Fruit fly (Drosophila melanogaster) whole organism, prepupa: Measurements from ENCODE around the gene CanA-14F.

Source experiments
- CG10631 ChIP-seq: fragments of 200-800 bp; sonication (Bioruptor generic); optimal IDR thresholded peaks from 2 replicates; lab custom pipeline; 2016; ENCODE audit warnings: missing biosample characterization, missing genetic modification characterization
- CG10669 ChIP-seq: fragments of 200-800 bp; sonication (Bioruptor generic); optimal IDR thresholded peaks from 3 replicates; lab custom pipeline; 2018; ENCODE audit warnings: missing biosample characterization, mild to moderate bottlenecking, missing genetic modification characterization, moderate library complexity
- CG11902 ChIP-seq: fragments of 200-800 bp; sonication (Bioruptor generic); optimal IDR thresholded peaks from 3 replicates; lab custom pipeline; 2016; ENCODE audit warnings: missing biosample characterization, missing genetic modification characterization
- CG31627 ChIP-seq: fragments of 200-800 bp; sonication (Bioruptor generic); optimal IDR thresholded peaks from 3 replicates; lab custom pipeline; 2016; ENCODE audit warnings: missing biosample characterization, missing genetic modification characterization
- CG32006 ChIP-seq: fragments of 200-800 bp; sonication (Bioruptor generic); optimal IDR thresholded peaks from 3 replicates; lab custom pipeline; 2017; ENCODE audit warnings: missing biosample characterization, mild to moderate bottlenecking, missing genetic modification characterization
- CG4318 ChIP-seq: fragments of 200-800 bp; sonication (Bioruptor generic); optimal IDR thresholded peaks from 3 replicates; lab custom pipeline; 2017; ENCODE audit warnings: missing biosample characterization, mild to moderate bottlenecking, missing genetic modification characterization
- CG6276 ChIP-seq: fragments of 200-800 bp; sonication (Bioruptor generic); optimal IDR thresholded peaks from 2 replicates; lab custom pipeline; 2017; ENCODE audit warnings: missing biosample characterization, mild to moderate bottlenecking, missing genetic modification characterization
- CG6792 ChIP-seq: fragments of 200-800 bp; sonication (Bioruptor generic); optimal IDR thresholded peaks from 3 replicates; lab custom pipeline; 2016; ENCODE audit warnings: missing biosample characterization, missing genetic modification characterization
- CG7368 ChIP-seq: fragments of 200-800 bp; sonication (Bioruptor generic); optimal IDR thresholded peaks from 3 replicates; lab custom pipeline; 2016; ENCODE audit warnings: missing biosample characterization, missing genetic modification characterization
- CG8119 ChIP-seq: fragments of 200-800 bp; sonication (Bioruptor generic); IDR thresholded peaks from 3 replicates; pipeline ENCODE4 v1.3.6; 2022; ENCODE audit warnings: missing biosample characterization, missing genetic modification characterization
- CG8632 ChIP-seq: fragments of 200-800 bp; sonication (Bioruptor generic); optimal IDR thresholded peaks from 3 replicates; lab custom pipeline; 2016; ENCODE audit warnings: missing biosample characterization, missing genetic modification characterization
- Eip75B ChIP-seq: fragments of 200-800 bp; sonication (Bioruptor generic); optimal IDR thresholded peaks from 3 replicates; lab custom pipeline; 2016; ENCODE audit warnings: missing biosample characterization, missing genetic modification characterization
- Eip78C ChIP-seq: fragments of 200-800 bp; sonication (Bioruptor generic); peaks from one replicate; lab custom pipeline; 2016; ENCODE audit warnings: missing biosample characterization, missing genetic modification characterization
- Eip93F ChIP-seq: fragments of 200-800 bp; sonication (Bioruptor generic); optimal IDR thresholded peaks from 2 replicates; lab custom pipeline; 2016; ENCODE audit warnings: missing biosample characterization, mild to moderate bottlenecking, missing genetic modification characterization
- Ets21C ChIP-seq: fragments of 200-800 bp; sonication (Bioruptor generic); optimal IDR thresholded peaks from 3 replicates; lab custom pipeline; 2016; ENCODE audit warnings: missing biosample characterization, missing genetic modification characterization
- Ets96B ChIP-seq: fragments of 200-800 bp; optimal IDR thresholded peaks from 2 replicates; lab custom pipeline; 2019; ENCODE audit warnings: missing biosample characterization, mild to moderate bottlenecking, missing genetic modification characterization, moderate library complexity
- Gug ChIP-seq: fragments of 200-800 bp; sonication (Bioruptor generic); IDR thresholded peaks from 2 replicates; pipeline ENCODE4 v1.3.6; 2022; ENCODE audit warnings: missing biosample characterization, missing genetic modification characterization
- Lpt ChIP-seq: fragments of 200-800 bp; sonication (Bioruptor generic); optimal IDR thresholded peaks from 3 replicates; lab custom pipeline; 2016; ENCODE audit warnings: missing biosample characterization, missing genetic modification characterization
- Met ChIP-seq: fragments of 200-800 bp; sonication (Bioruptor generic); optimal IDR thresholded peaks from 3 replicates; lab custom pipeline; 2016; ENCODE audit warnings: missing biosample characterization, missing genetic modification characterization
- OdsH ChIP-seq: fragments of 200-800 bp; sonication (Bioruptor generic); optimal IDR thresholded peaks from 3 replicates; lab custom pipeline; 2016; ENCODE audit warnings: missing biosample characterization, missing genetic modification characterization
- Sox102F ChIP-seq: fragments of 200-800 bp; sonication (Bioruptor generic); optimal IDR thresholded peaks from 2 replicates; lab custom pipeline; 2016; ENCODE audit warnings: missing biosample characterization, mild to moderate bottlenecking, missing genetic modification characterization
- acj6 ChIP-seq: fragments of 200-800 bp; sonication (Bioruptor generic); optimal IDR thresholded peaks from 3 replicates; lab custom pipeline; 2016; ENCODE audit warnings: missing biosample characterization, missing genetic modification characterization
- dac ChIP-seq: fragments of 200-800 bp; sonication (Bioruptor generic); optimal IDR thresholded peaks from 2 replicates; lab custom pipeline; 2017; ENCODE audit warnings: missing biosample characterization, mild to moderate bottlenecking, missing genetic modification characterization
- dsx ChIP-seq: fragments of 200-800 bp; optimal IDR thresholded peaks from 3 replicates; lab custom pipeline; 2019; ENCODE audit warnings: missing biosample characterization, mild to moderate bottlenecking, missing genetic modification characterization, moderate library complexity; ENCODE audit not compliant: poor library complexity, severe bottlenecking
- eg ChIP-seq: fragments of 200-800 bp; sonication (Bioruptor generic); IDR thresholded peaks from 3 replicates; pipeline ENCODE4 v1.3.6; 2022; ENCODE audit warnings: missing biosample characterization, missing genetic modification characterization
- esn ChIP-seq: fragments of 200-800 bp; sonication (Bioruptor generic); optimal IDR thresholded peaks from 2 replicates; lab custom pipeline; 2016; ENCODE audit warnings: missing biosample characterization, mild to moderate bottlenecking, missing genetic modification characterization, moderate library complexity
- fd59A ChIP-seq: fragments of 200-800 bp; sonication (Bioruptor generic); optimal IDR thresholded peaks from 2 replicates; lab custom pipeline; 2017; ENCODE audit warnings: missing biosample characterization, mild to moderate bottlenecking, missing genetic modification characterization, missing genetic modification reagents
- fkh ChIP-seq: fragments of 200-800 bp; sonication (Bioruptor generic); optimal IDR thresholded peaks from 3 replicates; lab custom pipeline; 2017; ENCODE audit warnings: missing biosample characterization, mild to moderate bottlenecking, missing genetic modification characterization, moderate library complexity
- lz ChIP-seq: fragments of 200-800 bp; sonication (Bioruptor generic); optimal IDR thresholded peaks from 3 replicates; lab custom pipeline; 2016; ENCODE audit warnings: missing biosample characterization, missing genetic modification characterization
- pdm3 ChIP-seq: fragments of 200-800 bp; sonication (Bioruptor generic); optimal IDR thresholded peaks from 3 replicates; lab custom pipeline; 2016; ENCODE audit warnings: missing biosample characterization, missing genetic modification characterization
- svp ChIP-seq: fragments of 200-800 bp; sonication (Bioruptor generic); peaks from one replicate; lab custom pipeline; 2016; ENCODE audit warnings: missing biosample characterization, missing genetic modification characterization
- topi ChIP-seq: fragments of 200-800 bp; sonication (Bioruptor generic); optimal IDR thresholded peaks from 3 replicates; lab custom pipeline; 2016; ENCODE audit warnings: missing biosample characterization, missing genetic modification characterization

The CanA-14F gene

DNA sequence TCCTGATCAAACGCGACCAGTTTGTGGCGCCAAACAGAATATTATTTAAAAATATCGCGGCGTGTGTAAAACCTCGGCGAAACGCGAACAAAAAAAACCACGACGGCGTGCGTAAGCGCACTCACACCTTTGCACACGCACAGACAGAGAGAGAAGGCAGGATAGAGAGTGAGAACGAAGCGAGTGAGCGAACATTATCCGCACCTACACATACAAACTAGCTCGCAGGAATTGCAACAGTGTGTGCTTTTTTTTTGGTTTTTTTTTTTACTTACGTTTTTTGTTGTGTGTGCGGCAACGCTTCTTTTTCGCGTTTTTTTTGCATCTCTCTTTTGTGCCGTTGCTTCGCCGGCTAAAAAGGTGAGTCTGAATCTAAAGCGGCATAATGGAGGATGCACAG is 12.8 kb upstream of the CanA-14F start (continued):
- TF ChIP-seq fkh (GFP tag; lab: Kevin White, UChicago), result no peak
- peak; percentile 75 for TF ChIP-seq CG6792 (GFP tag; lab: Kevin White, UChicago)
- TF ChIP-seq CG6276 (GFP tag; lab: Kevin White, UChicago), result peak; percentile 90
- TF ChIP-seq CG11902 (GFP tag; lab: Kevin White, UChicago), result no peak
- TF ChIP-seq CG8119 (GFP tag; lab: Robert Waterston, UW), result peak; percentile 92
- TF ChIP-seq Ets21C (GFP tag; lab: Kevin White, UChicago), result no peak
- peak; percentile 83 for TF ChIP-seq Eip75B (GFP tag; lab: Kevin White, UChicago)

DNA sequence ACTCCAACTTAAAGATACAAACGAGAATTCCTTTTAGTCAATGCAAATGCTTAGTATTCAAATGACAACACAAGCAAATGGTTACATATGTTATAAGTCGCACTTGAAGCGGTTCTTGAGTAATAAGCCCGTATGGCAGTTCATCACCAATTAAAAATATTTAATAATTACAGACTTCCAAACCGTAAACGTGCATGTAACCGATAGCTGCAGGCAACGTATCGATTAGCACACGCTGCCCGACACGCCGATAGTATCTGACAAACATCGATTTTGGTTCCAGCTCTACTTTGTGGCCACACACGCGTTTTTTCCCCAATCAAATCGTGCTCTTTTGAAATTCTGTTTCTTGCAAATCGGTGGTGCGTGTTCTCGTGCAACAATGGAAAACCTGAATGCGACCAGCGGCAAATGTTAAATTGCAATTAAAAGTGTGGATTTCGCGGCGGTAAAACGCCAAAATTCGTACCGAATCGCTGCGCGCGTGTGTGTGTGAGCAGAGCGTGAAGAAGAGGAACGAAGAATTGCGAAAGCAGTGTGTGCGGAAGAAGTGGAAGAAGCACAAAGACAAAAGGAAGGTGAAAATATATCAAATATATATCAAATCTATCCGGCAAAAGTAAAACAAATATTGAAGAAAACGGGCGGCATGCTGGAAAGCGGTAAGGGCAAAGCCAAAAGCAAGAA is 12.1 kb upstream of the CanA-14F start, which contains the start of the genes CG9784 and Nup153:
Gene CG9784 (minus strand): TSS at position 238 of the 687 bp plus-strand sequence.
Gene Nup153 (plus strand): TSS at position 264 of the 687 bp plus-strand sequence.
- TF ChIP-seq Sox102F (no peak), CG7368 (no peak), CG6276 (GFP tag; lab: Kevin White, UChicago) (no peak), CG6792 (GFP tag; lab: Kevin White, UChicago) (no peak), Gug (GFP tag; lab: Robert Waterston, UW) (no peak), Ets21C (GFP tag; lab: Kevin White, UChicago) (no peak), CG31627 (no peak), dsx (GFP tag; lab: Kevin White, UChicago) (no peak), pdm3 (GFP tag; lab: Kevin White, UChicago) (no peak), Met (GFP tag; lab: Kevin White, UChicago) (no peak), CG8119 (GFP tag; lab: Robert Waterston, UW) (no peak), svp (GFP tag; lab: Kevin White, UChicago) (no peak), CG32006 (GFP tag; lab: Kevin White, UChicago) (no peak), esn (no peak), Lpt (no peak), CG10669 (GFP tag; lab: Kevin White, UChicago) (no peak)

DNA sequence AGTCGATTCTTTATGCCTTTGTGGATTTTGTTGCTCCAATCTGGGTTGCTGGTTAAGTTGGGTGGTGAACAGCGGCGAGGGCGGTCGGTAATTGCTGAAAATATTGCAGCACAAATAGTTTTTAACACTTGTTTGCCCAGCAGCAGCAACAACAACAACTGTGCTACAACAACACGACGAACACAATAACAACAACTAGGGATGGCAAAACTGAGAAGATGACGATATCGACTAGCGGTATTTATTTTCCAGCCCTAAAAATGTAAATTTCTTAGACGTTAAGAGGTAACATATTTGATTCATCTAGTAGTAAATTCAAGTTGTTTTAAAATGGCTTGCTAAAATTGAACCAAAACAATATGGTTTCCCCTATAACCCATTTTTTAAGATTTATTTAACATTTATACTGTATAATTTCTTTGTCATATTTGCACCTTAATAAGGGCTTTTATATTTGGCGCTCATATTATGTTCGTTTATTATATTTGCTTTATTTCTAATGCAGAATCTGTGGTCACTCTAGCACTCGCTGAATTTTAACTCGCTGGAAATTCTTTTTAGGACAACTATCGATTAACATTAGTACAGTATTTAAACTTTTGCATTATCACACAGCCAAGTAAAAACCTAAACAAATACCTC is 11.5 kb upstream of the CanA-14F start:
- TF ChIP-seq Eip75B (GFP tag; lab: Kevin White, UChicago), result peak; percentile 9
- no peak for TF ChIP-seq CG32006 (GFP tag; lab: Kevin White, UChicago)
- no peak for TF ChIP-seq Met (GFP tag; lab: Kevin White, UChicago)
- TF ChIP-seq lz, result peak; percentile 25
- TF ChIP-seq Ets96B (tag; lab: Kevin White, UChicago), result no peak
- peak; percentile 89 for TF ChIP-seq fkh (GFP tag; lab: Kevin White, UChicago)
- no peak for TF ChIP-seq Gug (GFP tag; lab: Robert Waterston, UW)
- no peak for TF ChIP-seq CG8632 (GFP tag; lab: Kevin White, UChicago)
- no peak for TF ChIP-seq fd59A
- peak; percentile 71 for TF ChIP-seq Eip78C
- no peak for TF ChIP-seq acj6 (GFP tag; lab: Kevin White, UChicago)
- no peak for TF ChIP-seq Eip93F (GFP tag; lab: Kevin White, UChicago)
- TF ChIP-seq topi (GFP tag; lab: Kevin White, UChicago), result no peak
- TF ChIP-seq eg (GFP tag; lab: Robert Waterston, UW), result 0 out of 3 replicates have a peak, but pooled peaks have one; percentile 31
- TF ChIP-seq dac (GFP tag; lab: Kevin White, UChicago), result no peak
- TF ChIP-seq OdsH, result no peak
- TF ChIP-seq CG31627, result peak; percentile 10

DNA sequence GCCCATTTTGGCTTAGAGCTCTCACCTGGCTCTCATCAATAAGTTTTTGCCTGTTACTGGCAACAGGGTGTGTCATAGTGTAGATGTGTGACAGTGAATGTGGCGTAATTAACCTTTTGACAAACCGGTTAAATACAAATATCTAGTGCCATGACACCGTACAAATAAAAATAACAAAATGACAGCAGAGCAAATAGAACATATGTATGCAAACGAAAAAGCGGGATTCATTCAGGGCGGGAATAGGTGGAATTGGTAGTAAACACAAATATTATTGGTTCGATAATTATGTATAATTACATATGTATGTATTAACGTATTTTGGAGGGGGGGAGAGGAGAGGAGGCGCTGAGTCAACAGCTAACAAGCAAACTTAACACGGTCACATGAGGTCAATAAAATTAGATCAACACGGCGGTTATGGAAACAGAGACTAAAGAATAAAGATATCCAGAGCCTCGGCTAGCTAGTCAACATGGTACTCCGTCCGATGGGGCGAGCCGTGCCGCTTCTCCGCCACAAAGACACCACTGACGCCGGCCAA is 9.3 kb upstream of the CanA-14F start:
- TF ChIP-seq CG4318 (GFP tag; lab: Kevin White, UChicago), result no peak
- TF ChIP-seq CG10631 (GFP tag; lab: Kevin White, UChicago), result no peak
- no peak for TF ChIP-seq Met (GFP tag; lab: Kevin White, UChicago)
- TF ChIP-seq fkh (GFP tag; lab: Kevin White, UChicago), result peak; percentile 92
